Worm (Caenorhabditis elegans): ENCODE results near the gene sups-1.

DNA sequence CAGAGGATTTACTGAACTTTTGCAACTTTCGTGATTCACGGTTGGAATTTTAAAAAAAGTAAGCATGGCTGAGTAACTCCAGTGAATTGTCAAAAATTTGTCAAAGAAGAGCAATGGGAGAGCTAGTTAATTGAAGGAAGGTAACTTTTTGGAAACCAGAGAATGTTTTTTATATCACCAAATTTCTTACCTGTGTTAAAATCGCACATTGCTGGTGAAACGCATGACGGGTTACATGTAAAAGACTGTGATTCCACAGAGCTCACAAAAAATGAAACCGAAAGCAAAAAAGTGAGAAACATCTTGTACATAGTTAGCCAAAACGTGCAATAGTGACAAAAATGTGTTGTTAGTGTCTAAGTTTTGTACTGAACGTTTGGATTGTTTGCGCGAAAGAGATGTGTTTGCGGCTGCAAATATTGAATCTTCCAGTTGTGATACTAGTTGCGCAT is 4.8 kb upstream of the sups-1 start, which contains the start of gene F22F4.9:
- no peak for TF ChIP-seq ztf-29 (GFP tag; IDR thresholded peaks at IDR 0.05)
- TF ChIP-seq flt-1 (GFP tag; IDR thresholded peaks at IDR 0.05): no peak
- no peak for TF ChIP-seq cog-1 (tag; optimal IDR thresholded peaks at IDR 0.05)
- TF ChIP-seq T22C8.4 (GFP tag; IDR thresholded peaks at IDR 0.05): no peak
- no peak for TF ChIP-seq ref-1 (GFP tag; conservative IDR thresholded peaks at IDR 0.05)
- TF ChIP-seq klf-2 (GFP tag; conservative IDR thresholded peaks at IDR 0.05): no peak
